Fruit fly (Drosophila melanogaster): ENCODE data around the gene aay.

Gene aay

dm6 chr3L:9419328-9419727, 3.7 kb upstream of the aay start (continued):
- no peak for TF ChIP-seq spab (GFP tag; optimal IDR thresholded peaks at IDR 0.05)
- peak; percentile 19 for TF ChIP-seq CG11762 (GFP tag; optimal IDR thresholded peaks at IDR 0.05; ENCODE audit: insufficient read depth)
- TF ChIP-seq dsx (GFP tag; optimal IDR thresholded peaks at IDR 0.05; ENCODE audit: poor library complexity, severe bottlenecking), result no peak
- TF ChIP-seq CG10669 (GFP tag; optimal IDR thresholded peaks at IDR 0.05), result peak; percentile 64
- TF ChIP-seq CG11902 (GFP tag; optimal IDR thresholded peaks at IDR 0.05), result peak; percentile 58
- TF ChIP-seq Met (GFP tag; optimal IDR thresholded peaks at IDR 0.05), result peak; percentile 72
- TF ChIP-seq OdsH (GFP tag; optimal IDR thresholded peaks at IDR 0.05), result peak; percentile 69
- TF ChIP-seq CG9139 (GFP tag; optimal IDR thresholded peaks at IDR 0.05), result no peak
- TF ChIP-seq pdm3 (GFP tag; optimal IDR thresholded peaks at IDR 0.05), result peak; percentile 63
- no peak for TF ChIP-seq Hr38 (GFP tag; optimal IDR thresholded peaks at IDR 0.05)
- peak; percentile 85 for TF ChIP-seq CG15336 (GFP tag; IDR thresholded peaks at IDR 0.05)
- no peak for TF ChIP-seq CG6808 (GFP tag; optimal IDR thresholded peaks at IDR 0.05)
- TF ChIP-seq CG32006 (GFP tag; optimal IDR thresholded peaks at IDR 0.05), result peak; percentile 63
- peak; percentile 30 for TF ChIP-seq CG8319 (GFP tag; optimal IDR thresholded peaks at IDR 0.05)
- TF ChIP-seq dac (GFP tag; optimal IDR thresholded peaks at IDR 0.05), result no peak
- TF ChIP-seq Eip93F (GFP tag; optimal IDR thresholded peaks at IDR 0.05), result no peak
- no peak for TF ChIP-seq lz (GFP tag; optimal IDR thresholded peaks at IDR 0.05)
- TF ChIP-seq fd59A (GFP tag; optimal IDR thresholded peaks at IDR 0.05), result peak; percentile 22
- peak; percentile 64 for TF ChIP-seq Hr39 (GFP tag; optimal IDR thresholded peaks at IDR 0.05)
- no peak for TF ChIP-seq salr (GFP tag; optimal IDR thresholded peaks at IDR 0.05)
- no peak for TF ChIP-seq fd85E (GFP tag; optimal IDR thresholded peaks at IDR 0.05)
- peak; percentile 43 for TF ChIP-seq Sox15 (GFP tag; optimal IDR thresholded peaks at IDR 0.05)
- no peak for TF ChIP-seq ss (GFP tag; optimal IDR thresholded peaks at IDR 0.05)
- TF ChIP-seq CG31627 (GFP tag; optimal IDR thresholded peaks at IDR 0.05), result peak; percentile 70
- peak; percentile 67 for TF ChIP-seq svp (GFP tag)
- peak; percentile 85 for TF ChIP-seq CG6163 (GFP tag; IDR thresholded peaks at IDR 0.05)
- TF ChIP-seq CG8119 (GFP tag; IDR thresholded peaks at IDR 0.05), result peak; percentile 81
- TF ChIP-seq eg (GFP tag; IDR thresholded peaks at IDR 0.05), result peak; percentile 91
- peak; percentile 59 for TF ChIP-seq CG7368 (GFP tag; optimal IDR thresholded peaks at IDR 0.05)
- peak; percentile 44 for TF ChIP-seq net (GFP tag; optimal IDR thresholded peaks at IDR 0.05)
- peak; percentile 50 for TF ChIP-seq Hr4 (GFP tag; optimal IDR thresholded peaks at IDR 0.05)
- peak; percentile 15 for TF ChIP-seq CG3032 (tag; optimal IDR thresholded peaks at IDR 0.05)
- TF ChIP-seq Sox14 (GFP tag; optimal IDR thresholded peaks at IDR 0.05), result peak; percentile 47
- peak; percentile 63 for TF ChIP-seq CG34406 (GFP tag; optimal IDR thresholded peaks at IDR 0.05)
- no peak for TF ChIP-seq Eip75B (GFP tag; optimal IDR thresholded peaks at IDR 0.05)

- TF ChIP-seq Eip75B (GFP tag; optimal IDR thresholded peaks at IDR 0.05) (peak; percentile 99), CG6276 (GFP tag; optimal IDR thresholded peaks at IDR 0.05) (peak; percentile 94), CG11762 (GFP tag; optimal IDR thresholded peaks at IDR 0.05; ENCODE audit: insufficient read depth) (peak; percentile 95), CG32006 (GFP tag; optimal IDR thresholded peaks at IDR 0.05) (peak; percentile 95), pdm3 (GFP tag; optimal IDR thresholded peaks at IDR 0.05) (peak; percentile 97), dac (GFP tag; optimal IDR thresholded peaks at IDR 0.05) (peak; percentile 89), Hr38 (GFP tag; optimal IDR thresholded peaks at IDR 0.05) (no peak), CG8632 (GFP tag; optimal IDR thresholded peaks at IDR 0.05) (peak; percentile 97), CG15336 (GFP tag; IDR thresholded peaks at IDR 0.05) (peak; percentile 98), Hr4 (GFP tag; optimal IDR thresholded peaks at IDR 0.05) (peak; percentile 95), cyc (GFP tag; optimal IDR thresholded peaks at IDR 0.05) (peak; percentile 97), CG1621 (tag; optimal IDR thresholded peaks at IDR 0.05) (peak; percentile 95), eg (GFP tag; IDR thresholded peaks at IDR 0.05) (peak; percentile 98), CG11294 (GFP tag; IDR thresholded peaks at IDR 0.05) (peak; percentile 88), net (GFP tag; optimal IDR thresholded peaks at IDR 0.05) (peak; percentile 97), CG10631 (GFP tag; optimal IDR thresholded peaks at IDR 0.05) (peak; percentile 94), topi (GFP tag; optimal IDR thresholded peaks at IDR 0.05) (peak; percentile 98), CG4318 (GFP tag; optimal IDR thresholded peaks at IDR 0.05) (peak; percentile 88), CG31627 (GFP tag; optimal IDR thresholded peaks at IDR 0.05) (peak; percentile 97), CG10669 (GFP tag; optimal IDR thresholded peaks at IDR 0.05) (peak; percentile 97), vri (GFP tag; optimal IDR thresholded peaks at IDR 0.05) (peak; percentile 89), Lpt (GFP tag; optimal IDR thresholded peaks at IDR 0.05) (peak; percentile 84), Gug (GFP tag; IDR thresholded peaks at IDR 0.05) (peak; percentile 93), CG3032 (tag; optimal IDR thresholded peaks at IDR 0.05) (peak; percentile 94), Eip93F (GFP tag; optimal IDR thresholded peaks at IDR 0.05) (peak; percentile 88), Hr39 (GFP tag; optimal IDR thresholded peaks at IDR 0.05) (peak; percentile 96), ss (GFP tag; optimal IDR thresholded peaks at IDR 0.05) (peak; percentile 93 to 96), Ets21C (GFP tag; optimal IDR thresholded peaks at IDR 0.05) (peak; percentile 95), svp (GFP tag) (peak; percentile 99), Sox15 (GFP tag; optimal IDR thresholded peaks at IDR 0.05) (peak; percentile 92)
Observed at dm6 chr3L:9420054-9420818, 2.8 kb upstream of the aay start.

Measured in whole organism, prepupa.